Worm (Caenorhabditis elegans): ENCODE data around the gene R11G1.7.

R11G1.7 gene

ce11 chrX:3654623-3655022 is 1.4 kb upstream of the R11G1.7 start, which contains the start of gene R11G1.11:
Gene R11G1.11 (plus strand): TSS chrX:3654923.
- no peak for TF ChIP-seq unc-62 (GFP tag; optimal IDR thresholded peaks at IDR 0.05)

- no peak for TF ChIP-seq unc-62 (GFP tag; optimal IDR thresholded peaks at IDR 0.05)
These were observed 3.1 kb downstream of the R11G1.7 start, which contains the start of gene R11G1.1 for ce11 chrX:3659192-3659591. Gene R11G1.1 (plus strand): TSS chrX:3659492.

- no peak for TF ChIP-seq unc-62 (GFP tag; optimal IDR thresholded peaks at IDR 0.05)
These were observed 12.8 kb downstream of the R11G1.7 start, which contains the start of gene snet-1 for ce11 chrX:3668842-3669241. Gene snet-1 (minus strand): TSS chrX:3668942.

ce11 chrX:3671998-3672397 is 15.9 kb downstream of the R11G1.7 start, which contains the start of gene C02F12.5:
Gene C02F12.5 (minus strand): TSS chrX:3672098.
- TF ChIP-seq unc-62 (GFP tag; optimal IDR thresholded peaks at IDR 0.05) = no peak

- no peak for TF ChIP-seq unc-62 (GFP tag; optimal IDR thresholded peaks at IDR 0.05)
These were observed 17.6 kb downstream of the R11G1.7 start, which contains the start of gene ceh-63 for ce11 chrX:3673584-3674108. Gene ceh-63 (minus strand): TSS chrX:3674058.

- TF ChIP-seq unc-62 (GFP tag; optimal IDR thresholded peaks at IDR 0.05) = no peak
These were observed 22.6 kb downstream of the R11G1.7 start, which contains the start of gene tag-52 for ce11 chrX:3678507-3679175. Gene tag-52 (minus strand): TSS chrX:3678557.

- no peak for TF ChIP-seq unc-62 (GFP tag; optimal IDR thresholded peaks at IDR 0.05)
These were observed 24.6 kb downstream of the R11G1.7 start, which contains the start of gene tsp-17 for ce11 chrX:3680544-3681214. Gene tsp-17 (plus strand): TSS chrX:3681164.

ce11 chrX:3683060-3683459 is 27.0 kb downstream of the R11G1.7 start:
- TF ChIP-seq unc-62 (GFP tag; optimal IDR thresholded peaks at IDR 0.05) = no peak

- no peak for TF ChIP-seq unc-62 (GFP tag; optimal IDR thresholded peaks at IDR 0.05)
These were observed 30.3 kb downstream of the R11G1.7 start for ce11 chrX:3686420-3686819.

- no peak for TF ChIP-seq unc-62 (GFP tag; optimal IDR thresholded peaks at IDR 0.05)
These were observed 33.2 kb downstream of the R11G1.7 start, which contains the start of gene tag-278 for ce11 chrX:3689155-3689719. Gene tag-278 (minus strand): TSS chrX:3689205.

- TF ChIP-seq unc-62 (GFP tag; optimal IDR thresholded peaks at IDR 0.05) = no peak
These were observed 33.7 kb downstream of the R11G1.7 start for ce11 chrX:3689802-3690201.

- TF ChIP-seq unc-62 (GFP tag; optimal IDR thresholded peaks at IDR 0.05) = no peak
These were observed 37.1 kb downstream of the R11G1.7 start, which contains the start of gene C02F12.8 for ce11 chrX:3693138-3693537. Gene C02F12.8 (minus strand): TSS chrX:3693238.

ce11 chrX:3694172-3694571 is 38.1 kb downstream of the R11G1.7 start:
- TF ChIP-seq unc-62 (GFP tag; optimal IDR thresholded peaks at IDR 0.05) = no peak

- TF ChIP-seq unc-62 (GFP tag; optimal IDR thresholded peaks at IDR 0.05) = no peak
These were observed 39.8 kb downstream of the R11G1.7 start for ce11 chrX:3695826-3696225.

- no peak for TF ChIP-seq unc-62 (GFP tag; optimal IDR thresholded peaks at IDR 0.05)
These were observed 40.5 kb downstream of the R11G1.7 start, which contains the start of gene C01C4.3 for ce11 chrX:3696603-3697002. Gene C01C4.3 (plus strand): TSS chrX:3696903.

ce11 chrX:3697623-3698022 is 41.6 kb downstream of the R11G1.7 start:
- no peak for TF ChIP-seq unc-62 (GFP tag; optimal IDR thresholded peaks at IDR 0.05)

Measured in whole organism, dauer.